Worm (Caenorhabditis elegans): Measurements from ENCODE around the gene C16C8.19.

The C16C8.19 gene

ce11 chrII:3437393-3437792 is 20.9 kb upstream of the C16C8.19 start:
- TF ChIP-seq hmg-11 (tag; optimal IDR thresholded peaks at IDR 0.05) (no peak), egl-5 (tag; optimal IDR thresholded peaks at IDR 0.05) (no peak), lsy-12 (tag; optimal IDR thresholded peaks at IDR 0.05) (no peak), zag-1 (tag; optimal IDR thresholded peaks at IDR 0.05) (no peak), tbx-2 (tag; optimal IDR thresholded peaks at IDR 0.05) (no peak), elt-3 (tag; optimal IDR thresholded peaks at IDR 0.05) (no peak), daf-12 (tag; optimal IDR thresholded peaks at IDR 0.05) (no peak), lin-39 (tag; optimal IDR thresholded peaks at IDR 0.05) (no peak), nhr-11 (tag; optimal IDR thresholded peaks at IDR 0.05) (no peak), elt-1 (tag; optimal IDR thresholded peaks at IDR 0.05) (no peak), jun-1 (tag; optimal IDR thresholded peaks at IDR 0.05) (no peak), mml-1 (tag; optimal IDR thresholded peaks at IDR 0.05) (no peak), nhr-28 (tag; optimal IDR thresholded peaks at IDR 0.05) (no peak), ZK546.5 (tag; optimal IDR thresholded peaks at IDR 0.05) (no peak), fkh-10 (GFP tag; optimal IDR thresholded peaks at IDR 0.05) (no peak), nhr-12 (tag; optimal IDR thresholded peaks at IDR 0.05) (no peak), unc-62 (GFP tag; optimal IDR thresholded peaks at IDR 0.05) (no peak), ama-1 (optimal IDR thresholded peaks at IDR 0.05) (no peak), ztf-11 (tag; optimal IDR thresholded peaks at IDR 0.05) (no peak), elt-2 (tag; optimal IDR thresholded peaks at IDR 0.05) (no peak)

ce11 chrII:3438280-3438679 is 20.0 kb upstream of the C16C8.19 start:
- TF ChIP-seq nhr-25 (tag; optimal IDR thresholded peaks at IDR 0.05) (no peak), ceh-28 (tag; optimal IDR thresholded peaks at IDR 0.05) (no peak), ztf-11 (tag; optimal IDR thresholded peaks at IDR 0.05) (no peak), lin-39 (tag; optimal IDR thresholded peaks at IDR 0.05) (no peak), elt-1 (tag; optimal IDR thresholded peaks at IDR 0.05) (no peak), nhr-77 (tag; optimal IDR thresholded peaks at IDR 0.05) (no peak), nhr-12 (tag; optimal IDR thresholded peaks at IDR 0.05) (no peak), ceh-82 (tag; optimal IDR thresholded peaks at IDR 0.05) (no peak), pqm-1 (tag; optimal IDR thresholded peaks at IDR 0.05) (no peak), ama-1 (optimal IDR thresholded peaks at IDR 0.05) (no peak), lin-15B (tag; optimal IDR thresholded peaks at IDR 0.05) (no peak), pha-4 (tag; optimal IDR thresholded peaks at IDR 0.05) (no peak), nhr-11 (tag; optimal IDR thresholded peaks at IDR 0.05) (no peak), elt-3 (tag; optimal IDR thresholded peaks at IDR 0.05) (no peak), eor-1 (tag; optimal IDR thresholded peaks at IDR 0.05) (no peak), ceh-16 (tag; optimal IDR thresholded peaks at IDR 0.05) (no peak), nhr-43 (tag; optimal IDR thresholded peaks at IDR 0.05; ENCODE audit: poor library complexity, severe bottlenecking) (no peak), zag-1 (tag; optimal IDR thresholded peaks at IDR 0.05) (no peak)

DNA sequence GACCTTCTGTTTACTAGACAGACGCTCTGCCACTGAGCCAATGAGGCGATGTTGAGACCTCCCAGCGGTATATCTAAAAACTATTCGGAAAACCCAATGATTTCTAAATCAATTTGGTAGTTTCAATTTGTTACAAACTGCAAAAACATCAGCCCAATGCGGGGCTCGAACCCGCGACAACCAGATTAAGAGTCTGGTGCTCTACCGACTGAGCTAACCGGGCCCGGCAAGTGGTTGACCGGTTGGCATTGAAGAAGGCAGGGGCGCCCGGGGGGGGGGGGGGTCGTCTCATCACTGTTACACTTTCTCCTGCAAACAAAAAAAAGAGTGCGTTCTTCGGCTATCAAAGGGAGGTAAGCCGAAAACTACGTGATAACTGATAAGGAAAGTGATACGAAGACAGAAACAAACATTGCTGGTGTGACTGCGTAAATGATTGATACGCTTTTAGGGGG is 19.0 kb upstream of the C16C8.19 start:
- TF ChIP-seq jun-1 (tag; optimal IDR thresholded peaks at IDR 0.05) (no peak), egl-5 (tag; optimal IDR thresholded peaks at IDR 0.05) (no peak), lin-39 (tag; optimal IDR thresholded peaks at IDR 0.05) (peak; percentile 56), nfya-1 (tag; optimal IDR thresholded peaks at IDR 0.05; ENCODE audit: insufficient read depth) (peak; percentile 15), pqm-1 (tag; optimal IDR thresholded peaks at IDR 0.05) (peak; percentile 69), snpc-4 (tag; optimal IDR thresholded peaks at IDR 0.05) (no peak), elt-2 (tag; optimal IDR thresholded peaks at IDR 0.05) (peak; percentile 96)

DNA sequence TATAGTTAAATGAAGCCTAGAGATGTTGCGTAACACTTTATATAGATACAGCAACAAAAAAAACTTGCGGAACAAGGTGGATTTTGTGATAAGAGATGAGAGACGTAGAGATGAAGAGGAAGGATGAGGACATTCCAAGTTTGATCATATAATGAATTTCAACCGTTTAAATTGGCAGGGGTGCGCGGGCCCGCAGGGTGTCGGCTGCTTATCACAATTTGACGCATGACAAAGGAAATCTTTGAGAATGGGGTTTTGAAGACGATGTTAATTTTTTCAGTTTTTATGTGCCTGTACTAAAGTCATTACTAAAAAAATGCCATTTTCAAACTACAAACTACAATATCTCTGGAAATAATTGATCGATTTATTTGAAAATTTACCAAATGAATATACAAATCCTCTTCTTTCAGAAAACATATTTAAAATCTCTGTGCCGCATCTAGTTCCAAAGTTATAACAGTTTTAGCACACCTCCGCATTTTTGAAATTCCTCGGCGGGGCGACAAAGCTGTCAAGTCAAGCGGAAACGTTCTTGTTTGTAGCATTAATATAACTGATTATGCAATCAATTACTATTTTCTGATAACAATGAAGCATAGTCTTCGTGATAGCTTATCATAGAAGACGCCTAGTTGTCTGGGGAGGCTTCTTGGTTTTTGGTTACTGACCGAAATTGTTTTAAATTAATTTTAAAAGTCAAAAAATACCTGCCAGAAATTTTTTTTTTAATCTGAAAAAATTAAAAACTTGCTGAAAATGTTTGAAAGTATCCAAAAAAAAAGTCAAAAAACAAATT is 18.2 kb upstream of the C16C8.19 start:
- no peak for TF ChIP-seq nhr-11 (tag; optimal IDR thresholded peaks at IDR 0.05)
- TF ChIP-seq pqm-1 (tag; optimal IDR thresholded peaks at IDR 0.05), result peak; percentile 57
- TF ChIP-seq ama-1 (optimal IDR thresholded peaks at IDR 0.05), result no peak
- TF ChIP-seq fos-1 (tag; optimal IDR thresholded peaks at IDR 0.05), result no peak
- no peak for TF ChIP-seq ceh-16 (tag; optimal IDR thresholded peaks at IDR 0.05)
- no peak for TF ChIP-seq lsy-12 (tag; optimal IDR thresholded peaks at IDR 0.05)
- TF ChIP-seq ztf-4 (tag; optimal IDR thresholded peaks at IDR 0.05), result no peak
- TF ChIP-seq unc-39 (tag; optimal IDR thresholded peaks at IDR 0.05), result no peak
- no peak for TF ChIP-seq jun-1 (tag; optimal IDR thresholded peaks at IDR 0.05)
- no peak for TF ChIP-seq ZK546.5 (tag; optimal IDR thresholded peaks at IDR 0.05)
- TF ChIP-seq elt-2 (tag; optimal IDR thresholded peaks at IDR 0.05), result peak; percentile 89
- TF ChIP-seq nhr-237 (tag; optimal IDR thresholded peaks at IDR 0.05), result no peak
- peak; percentile 57 for TF ChIP-seq snpc-4 (tag; optimal IDR thresholded peaks at IDR 0.05)
- TF ChIP-seq tbx-2 (tag; optimal IDR thresholded peaks at IDR 0.05), result no peak
